Fruit fly (Drosophila melanogaster): ENCODE measurements around the gene B4.

Gene B4

dm6 chr2L:13512182-13513032 lies 36.7 kb downstream of the B4 start (continued):
- TF ChIP-seq pan (optimal IDR thresholded peaks at IDR 0.05) = no peak
- peak in 1 of 2 experiments; percentile 48 for TF ChIP-seq pan (GFP tag; optimal IDR thresholded peaks at IDR 0.05 in 1 of 2, IDR thresholded peaks at IDR 0.05 in 1 of 2)
- no peak for TF ChIP-seq lola (GFP tag; optimal IDR thresholded peaks at IDR 0.05)
- no peak for TF ChIP-seq CG7786 (GFP tag; optimal IDR thresholded peaks at IDR 0.05)
- TF ChIP-seq peb (GFP tag; IDR thresholded peaks at IDR 0.05) = peak; percentile 19; the same call in 1 of the 2 replicates
- TF ChIP-seq CG1233 (GFP tag; optimal IDR thresholded peaks at IDR 0.05) = no peak
- no peak for TF ChIP-seq CG4328 (GFP tag; optimal IDR thresholded peaks at IDR 0.05)
- TF ChIP-seq phol (tag; optimal IDR thresholded peaks at IDR 0.05) = peak; percentile 27
- peak in 1 of 2 experiments; percentile 17 for TF ChIP-seq dpn (GFP tag; optimal IDR thresholded peaks at IDR 0.05)
- TF ChIP-seq HHEX (GFP tag; optimal IDR thresholded peaks at IDR 0.05) = peak; percentile 19
- TF ChIP-seq CG8290 (GFP tag; optimal IDR thresholded peaks at IDR 0.05) = no peak
- TF ChIP-seq CG8290 (tag; optimal IDR thresholded peaks at IDR 0.05) = peak in 1 of 2 experiments; percentile 72
- TF ChIP-seq ham (GFP tag; IDR thresholded peaks at IDR 0.05) = no peak
- TF ChIP-seq CG12219 (GFP tag; optimal IDR thresholded peaks at IDR 0.05) = peak; percentile 18
- peak; percentile 16 for TF ChIP-seq CG16863 (GFP tag; optimal IDR thresholded peaks at IDR 0.05)
- peak; percentile 13 for TF ChIP-seq ems (GFP tag; optimal IDR thresholded peaks at IDR 0.05)
- peak; percentile 38; the same call in 1 of the 2 replicates for TF ChIP-seq Drgx (GFP tag; IDR thresholded peaks at IDR 0.05)
- no peak for TF ChIP-seq rib (GFP tag; IDR thresholded peaks at IDR 0.05)
- TF ChIP-seq Dbx (GFP tag; IDR thresholded peaks at IDR 0.05) = no peak
- TF ChIP-seq CG8478 (optimal IDR thresholded peaks at IDR 0.05) = no peak
- peak; percentile 52 for TF ChIP-seq Fer3 (tag; optimal IDR thresholded peaks at IDR 0.05)
- no peak for TF ChIP-seq vfl (GFP tag; optimal IDR thresholded peaks at IDR 0.05)
- no peak for TF ChIP-seq CG3407 (GFP tag; optimal IDR thresholded peaks at IDR 0.05)
- TF ChIP-seq kni (GFP tag; optimal IDR thresholded peaks at IDR 0.05) = peak; percentile 30
- TF ChIP-seq ERR (GFP tag; optimal IDR thresholded peaks at IDR 0.05) = no peak
- TF ChIP-seq CG4707 (GFP tag; optimal IDR thresholded peaks at IDR 0.05) = no peak
- TF ChIP-seq Dll (GFP tag; IDR thresholded peaks at IDR 0.05; ENCODE audit: partially characterized antibody) = no peak
- TF ChIP-seq Med (GFP tag) = peak; percentile 84
- no peak for TF ChIP-seq CG1024 (GFP tag; IDR thresholded peaks at IDR 0.05)
- TF ChIP-seq CG16779 (GFP tag; IDR thresholded peaks at IDR 0.05) = no peak
- peak; percentile 18 for TF ChIP-seq CG18262 (tag; optimal IDR thresholded peaks at IDR 0.05)
- peak; percentile 86 for TF ChIP-seq D19A (tag; optimal IDR thresholded peaks at IDR 0.05)
- TF ChIP-seq E2f1 (GFP tag; IDR thresholded peaks at IDR 0.05) = 0 out of 2 replicates have a peak, but pooled peaks have one; percentile 13
- no peak for TF ChIP-seq CG7271 (tag; optimal IDR thresholded peaks at IDR 0.05)
- peak; percentile 14 for TF ChIP-seq CG17568 (GFP tag; optimal IDR thresholded peaks at IDR 0.05)
- TF ChIP-seq CG17385 (GFP tag; optimal IDR thresholded peaks at IDR 0.05) = no peak
- TF ChIP-seq Sox102F (GFP tag; optimal IDR thresholded peaks at IDR 0.05) = peak; percentile 47
- TF ChIP-seq CG11085 (GFP tag; IDR thresholded peaks at IDR 0.05) = no peak
- TF ChIP-seq CG9817 (tag; optimal IDR thresholded peaks at IDR 0.05) = peak; percentile 34
- TF ChIP-seq CG4282 (GFP tag; optimal IDR thresholded peaks at IDR 0.05) = no peak
- TF ChIP-seq H2.0 (GFP tag; IDR thresholded peaks at IDR 0.05) = peak; percentile 23; the same call in 1 of the 2 replicates
- TF ChIP-seq BEAF-32 (GFP tag; optimal IDR thresholded peaks at IDR 0.05) = no peak
- peak; percentile 99 for TF ChIP-seq crol (GFP tag; IDR thresholded peaks at IDR 0.05)
- peak; percentile 41 for TF ChIP-seq CG12391 (tag; optimal IDR thresholded peaks at IDR 0.05)
- TF ChIP-seq CG18476 (GFP tag; optimal IDR thresholded peaks at IDR 0.05) = no peak
- peak; percentile 17; the same call in 1 of the 3 replicates for TF ChIP-seq B-H1 (GFP tag; IDR thresholded peaks at IDR 0.05)
- no peak for TF ChIP-seq CG4617 (GFP tag; optimal IDR thresholded peaks at IDR 0.05; ENCODE audit: borderline replicate concordance)
- TF ChIP-seq so (GFP tag; IDR thresholded peaks at IDR 0.05) = no peak; the same call in 2 of the 3 replicates
- no peak for TF ChIP-seq CG7357 (GFP tag; IDR thresholded peaks at IDR 0.05)
- no peak for TF ChIP-seq slou (GFP tag; optimal IDR thresholded peaks at IDR 0.05)

Data from whole organism, embryonic.